In genomic region chr3L:14612945-14613791, dm6 we compare ENCODE assay signal across 4 fruit fly cellular contexts.
TF ChIP-seq lines count a peak whose summit lies in the region.

No protein-coding gene starts in this region.

- no peak for TF ChIP-seq CTCF in whole organism, embryonic (GFP tag; optimal IDR thresholded peaks at IDR 0.05; lab: Kevin White, UChicago)

TF ChIP-seq in whole organism, embryonic, 481 proteins besides CTCF, POLR2A, EP300 and RAD21 (continues in another document):
- no peak for TF ChIP-seq scrt (GFP tag; optimal IDR thresholded peaks at IDR 0.05; lab: Kevin White, UChicago)
- TF ChIP-seq CG9817 (tag; optimal IDR thresholded peaks at IDR 0.05; lab: Kevin White, UChicago), result no peak
- TF ChIP-seq CG6272 (GFP tag; IDR thresholded peaks at IDR 0.05; lab: Robert Waterston, UW), result no peak
- TF ChIP-seq B-H2 (GFP tag; optimal IDR thresholded peaks at IDR 0.05; lab: Kevin White, UChicago), result no peak
- peak; percentile 23 for TF ChIP-seq CG1529 (GFP tag; optimal IDR thresholded peaks at IDR 0.05; lab: Kevin White, UChicago)
- peak; percentile 13 for TF ChIP-seq Meics (GFP tag; optimal IDR thresholded peaks at IDR 0.05; lab: Kevin White, UChicago)
- peak; percentile 81 for TF ChIP-seq CG5180 (GFP tag; optimal IDR thresholded peaks at IDR 0.05; lab: Kevin White, UChicago)
- no peak for TF ChIP-seq jigr1 (GFP tag; IDR thresholded peaks at IDR 0.05; lab: Robert Waterston, UW)
- peak; percentile 13 for TF ChIP-seq cato (GFP tag; optimal IDR thresholded peaks at IDR 0.05; lab: Kevin White, UChicago; ENCODE audit: borderline replicate concordance)
- TF ChIP-seq dati (GFP tag; IDR thresholded peaks at IDR 0.05; lab: Robert Waterston, UW), result no peak
- peak; percentile 21 for TF ChIP-seq CG13424 (tag; optimal IDR thresholded peaks at IDR 0.05; lab: Kevin White, UChicago)
- no peak for TF ChIP-seq ftz-f1 (GFP tag; optimal IDR thresholded peaks at IDR 0.05; lab: Kevin White, UChicago)
- peak; percentile 6 to 9 for TF ChIP-seq Hr51 (GFP tag; optimal IDR thresholded peaks at IDR 0.05; lab: Kevin White, UChicago)
- TF ChIP-seq Trl (optimal IDR thresholded peaks at IDR 0.05; lab: Kevin White, UChicago), result peak; percentile 22 to 32
- no peak for TF ChIP-seq Trl (GFP tag; optimal IDR thresholded peaks at IDR 0.05; lab: Kevin White, UChicago)
- TF ChIP-seq CG3163 (GFP tag; optimal IDR thresholded peaks at IDR 0.05; lab: Kevin White, UChicago), result no peak
- TF ChIP-seq Drgx (GFP tag; IDR thresholded peaks at IDR 0.05; lab: Robert Waterston, UW), result peak; percentile 58
- peak; percentile 50 for TF ChIP-seq CG4424 (GFP tag; optimal IDR thresholded peaks at IDR 0.05; lab: Kevin White, UChicago)
- TF ChIP-seq CG30403 (GFP tag; optimal IDR thresholded peaks at IDR 0.05; lab: Kevin White, UChicago), result peak; percentile 59
- TF ChIP-seq gcm (GFP tag; optimal IDR thresholded peaks at IDR 0.05; lab: Kevin White, UChicago), result peak; percentile 21
- no peak for TF ChIP-seq tgo (GFP tag; IDR thresholded peaks at IDR 0.05; lab: Robert Waterston, UW)
- no peak for TF ChIP-seq HmgD (GFP tag; optimal IDR thresholded peaks at IDR 0.05; lab: Kevin White, UChicago)
- TF ChIP-seq NK7.1 (GFP tag; optimal IDR thresholded peaks at IDR 0.05; lab: Kevin White, UChicago), result peak; percentile 6

TF ChIP-seq in whole organism, prepupa, 60 proteins besides CTCF, POLR2A, EP300 and RAD21 (continues in another document):
- TF ChIP-seq CG6276 (GFP tag; optimal IDR thresholded peaks at IDR 0.05; lab: Kevin White, UChicago) (peak; percentile 49), CG6792 (GFP tag; optimal IDR thresholded peaks at IDR 0.05; lab: Kevin White, UChicago) (peak; percentile 31), CG16779 (tag; optimal IDR thresholded peaks at IDR 0.05; lab: Kevin White, UChicago) (peak; percentile 43), CG6854 (GFP tag; optimal IDR thresholded peaks at IDR 0.05; lab: Kevin White, UChicago) (no peak), CG3919 (GFP tag; optimal IDR thresholded peaks at IDR 0.05; lab: Kevin White, UChicago) (peak; percentile 71), CG34406 (GFP tag; optimal IDR thresholded peaks at IDR 0.05; lab: Kevin White, UChicago) (no peak), cyc (GFP tag; optimal IDR thresholded peaks at IDR 0.05; lab: Kevin White, UChicago) (peak; percentile 36), ss (GFP tag; optimal IDR thresholded peaks at IDR 0.05; lab: Kevin White, UChicago) (peak in 1 of 2 experiments; percentile 51), CG10631 (GFP tag; optimal IDR thresholded peaks at IDR 0.05; lab: Kevin White, UChicago) (peak; percentile 64), CG11294 (GFP tag; IDR thresholded peaks at IDR 0.05; lab: Robert Waterston, UW) (no peak), CG8319 (GFP tag; optimal IDR thresholded peaks at IDR 0.05; lab: Kevin White, UChicago) (no peak), Hr39 (GFP tag; optimal IDR thresholded peaks at IDR 0.05; lab: Kevin White, UChicago) (peak; percentile 10), net (GFP tag; optimal IDR thresholded peaks at IDR 0.05; lab: Kevin White, UChicago) (peak; percentile 38), dsx (GFP tag; optimal IDR thresholded peaks at IDR 0.05; lab: Kevin White, UChicago; ENCODE audit: poor library complexity, severe bottlenecking) (peak; percentile 100), Sox14 (GFP tag; optimal IDR thresholded peaks at IDR 0.05; lab: Kevin White, UChicago) (peak; percentile 43), CG32006 (GFP tag; optimal IDR thresholded peaks at IDR 0.05; lab: Kevin White, UChicago) (peak; percentile 86), Eip75B (GFP tag; optimal IDR thresholded peaks at IDR 0.05; lab: Kevin White, UChicago) (peak; percentile 37), Blimp-1 (GFP tag; optimal IDR thresholded peaks at IDR 0.05; lab: Kevin White, UChicago) (no peak), CG8119 (GFP tag; IDR thresholded peaks at IDR 0.05; lab: Robert Waterston, UW) (peak; percentile 72), fkh (GFP tag; optimal IDR thresholded peaks at IDR 0.05; lab: Kevin White, UChicago) (peak; percentile 77), OdsH (GFP tag; optimal IDR thresholded peaks at IDR 0.05; lab: Kevin White, UChicago) (peak; percentile 76), CG11902 (GFP tag; optimal IDR thresholded peaks at IDR 0.05; lab: Kevin White, UChicago) (peak; percentile 22), CG6163 (GFP tag; IDR thresholded peaks at IDR 0.05; lab: Robert Waterston, UW) (peak; percentile 35; the same call in 2 of the 3 replicates)

TF ChIP-seq in whole organism, pupa, 21 proteins besides CTCF, POLR2A, EP300 and RAD21:
- peak; percentile 77 for TF ChIP-seq CG17806 (tag; optimal IDR thresholded peaks at IDR 0.05; lab: Kevin White, UChicago)
- TF ChIP-seq CG14655 (GFP tag; optimal IDR thresholded peaks at IDR 0.05; lab: Kevin White, UChicago), result peak; percentile 84
- TF ChIP-seq CG4496 (GFP tag; IDR thresholded peaks at IDR 0.05; lab: Robert Waterston, UW), result peak; percentile 38; the same call in 1 of the 3 replicates
- TF ChIP-seq CG9948 (tag; optimal IDR thresholded peaks at IDR 0.05; lab: Kevin White, UChicago), result peak; percentile 84
- peak; percentile 69 for TF ChIP-seq D1 (tag; optimal IDR thresholded peaks at IDR 0.05; lab: Kevin White, UChicago)
- no peak for TF ChIP-seq gl (tag; optimal IDR thresholded peaks at IDR 0.05; lab: Kevin White, UChicago)
- TF ChIP-seq CG32121 (GFP tag; IDR thresholded peaks at IDR 0.05; lab: Robert Waterston, UW), result peak; percentile 56; the same call in 1 of the 2 replicates
- TF ChIP-seq CG8301 (tag; optimal IDR thresholded peaks at IDR 0.05; lab: Kevin White, UChicago), result peak; percentile 77
- TF ChIP-seq Snoo (tag; optimal IDR thresholded peaks at IDR 0.05; lab: Kevin White, UChicago), result no peak
- no peak for TF ChIP-seq CG10348 (GFP tag; IDR thresholded peaks at IDR 0.05; lab: Robert Waterston, UW)
- TF ChIP-seq CG12605 (GFP tag; IDR thresholded peaks at IDR 0.05; lab: Robert Waterston, UW), result no peak
- peak; percentile 40 for TF ChIP-seq EcR (GFP tag; optimal IDR thresholded peaks at IDR 0.05; lab: Kevin White, UChicago)
- TF ChIP-seq Pif1A (GFP tag; optimal IDR thresholded peaks at IDR 0.05; lab: Kevin White, UChicago), result no peak
- peak; percentile 75 for TF ChIP-seq CG34367 (tag; optimal IDR thresholded peaks at IDR 0.05; lab: Kevin White, UChicago)
- TF ChIP-seq CG15710 (tag; optimal IDR thresholded peaks at IDR 0.05; lab: Kevin White, UChicago), result peak; percentile 74
- TF ChIP-seq Ets98B (GFP tag; IDR thresholded peaks at IDR 0.05; lab: Robert Waterston, UW), result peak; percentile 4; the same call in 1 of the 2 replicates
- TF ChIP-seq Pif1B (GFP tag; optimal IDR thresholded peaks at IDR 0.05; lab: Kevin White, UChicago), result peak; percentile 45
- no peak for TF ChIP-seq rn (GFP tag; IDR thresholded peaks at IDR 0.05; lab: Robert Waterston, UW)
- peak; percentile 81 for TF ChIP-seq CG8159 (tag; optimal IDR thresholded peaks at IDR 0.05; lab: Kevin White, UChicago)
- TF ChIP-seq CG13204 (GFP tag; optimal IDR thresholded peaks at IDR 0.05; lab: Kevin White, UChicago), result no peak
- peak; percentile 63; the same call in 2 of the 3 replicates for TF ChIP-seq fd96Ca (GFP tag; IDR thresholded peaks at IDR 0.05; lab: Robert Waterston, UW)

TF ChIP-seq in whole organism, wandering third instar larva, 38 proteins besides CTCF, POLR2A, EP300 and RAD21:
- TF ChIP-seq OdsH (GFP tag; optimal IDR thresholded peaks at IDR 0.05; lab: Kevin White, UChicago) (peak; percentile 7), woc (GFP tag; optimal IDR thresholded peaks at IDR 0.05; lab: Kevin White, UChicago) (peak; percentile 26), Myc (optimal IDR thresholded peaks at IDR 0.05; lab: Kevin White, UChicago) (no peak), psq (GFP tag; optimal IDR thresholded peaks at IDR 0.05; lab: Kevin White, UChicago) (no peak), br (GFP tag; optimal IDR thresholded peaks at IDR 0.05; lab: Kevin White, UChicago) (no peak), fru (GFP tag; optimal IDR thresholded peaks at IDR 0.05; lab: Kevin White, UChicago) (peak; percentile 20), dl (GFP tag; optimal IDR thresholded peaks at IDR 0.05; lab: Kevin White, UChicago; ENCODE audit: insufficient read depth in 1 of 2, partially characterized antibody in 2 of 2) (peak in 1 of 2 experiments; percentile 23), foxo (GFP tag; optimal IDR thresholded peaks at IDR 0.05; lab: Kevin White, UChicago) (peak in 1 of 2 experiments; percentile 8), ey (GFP tag; optimal IDR thresholded peaks at IDR 0.05; lab: Kevin White, UChicago) (peak; percentile 23), Sp1 (GFP tag; optimal IDR thresholded peaks at IDR 0.05; lab: Kevin White, UChicago) (no peak), rgr (GFP tag; optimal IDR thresholded peaks at IDR 0.05; lab: Kevin White, UChicago) (no peak), GATAd (GFP tag; optimal IDR thresholded peaks at IDR 0.05; lab: Kevin White, UChicago) (no peak), HLH106 (tag; optimal IDR thresholded peaks at IDR 0.05; lab: Kevin White, UChicago) (peak; percentile 6)

Comparison
In these comparisons a context has a peak if more than half of its experiments do, and no peak if none do; other contexts are left out.
1. Of the 7 proteins assayed by ChIP-seq in both whole organism, embryonic and whole organism, prepupa: peak only in whole organism, embryonic: Blimp-1; only in whole organism, prepupa: CG16779, Gug, Hr39 and Lpt; in both: none; in neither: 2.